Fruit fly (Drosophila melanogaster) whole organism, embryonic: ENCODE measurements around the gene CG13063.

ENCODE experiments used
- Adf1 ChIP-seq: fragments of 200-800 bp; sonication (Bioruptor generic); IDR thresholded peaks from 2 replicates; pipeline ENCODE4 v1.3.6; 2022; ENCODE audit warnings: missing biosample characterization, missing genetic modification characterization
- B-H2 ChIP-seq: fragments of 200-800 bp; sonication (Bioruptor generic); optimal IDR thresholded peaks from 2 replicates; lab custom pipeline; 2018; ENCODE audit warnings: missing biosample characterization, mild to moderate bottlenecking, missing genetic modification characterization
- CG10321 ChIP-seq: fragments of 200-800 bp; sonication (Bioruptor generic); IDR thresholded peaks from 2 replicates; pipeline ENCODE4 v1.3.6; 2022; ENCODE audit warnings: missing biosample characterization, missing genetic modification characterization
- CG13287 ChIP-seq: fragments of 200-800 bp; sonication (Bioruptor generic); IDR thresholded peaks from 2 replicates; pipeline ENCODE4 v1.3.6; 2022; ENCODE audit warnings: missing biosample characterization, missing genetic modification characterization; ENCODE audit not compliant: partially characterized antibody
- CG13296 ChIP-seq: fragments of 200-800 bp; sonication (Bioruptor generic); optimal IDR thresholded peaks from 3 replicates; lab custom pipeline; 2018; ENCODE audit warnings: missing biosample characterization, mild to moderate bottlenecking, missing genetic modification characterization
- CG13424 ChIP-seq: fragments of 200-800 bp; sonication (Bioruptor generic); optimal IDR thresholded peaks from 2 replicates; lab custom pipeline; 2019; ENCODE audit warnings: missing biosample characterization, mild to moderate bottlenecking, missing genetic modification characterization, moderate library complexity
- CG15514 ChIP-seq: fragments of 200-800 bp; sonication (Bioruptor generic); optimal IDR thresholded peaks from 3 replicates; lab custom pipeline; 2017; ENCODE audit warnings: missing biosample characterization, missing genetic modification characterization, mild to moderate bottlenecking, moderate library complexity, missing genetic modification reagents
- CG17361 ChIP-seq: fragments of 200-800 bp; sonication (Bioruptor generic); IDR thresholded peaks from 3 replicates; pipeline ENCODE4 v1.3.6; 2022; ENCODE audit warnings: missing biosample characterization, missing genetic modification characterization
- CG2202 ChIP-seq: fragments of 200-800 bp; sonication (Bioruptor generic); optimal IDR thresholded peaks from 2 replicates; lab custom pipeline; 2018; ENCODE audit warnings: missing biosample characterization, mild to moderate bottlenecking, missing genetic modification characterization
- CG31388 ChIP-seq: fragments of 200-800 bp; sonication (Bioruptor generic); optimal IDR thresholded peaks from 2 replicates; lab custom pipeline; 2016; ENCODE audit warnings: missing biosample characterization, missing genetic modification characterization
- CG33213 ChIP-seq: fragments of 200-800 bp; sonication (Bioruptor generic); optimal IDR thresholded peaks from 3 replicates; lab custom pipeline; 2016; ENCODE audit warnings: missing biosample characterization, missing genetic modification characterization
- CG4360 ChIP-seq: fragments of 200-800 bp; sonication (Bioruptor generic); IDR thresholded peaks from 2 replicates; pipeline ENCODE4 v1.3.6; 2022; ENCODE audit warnings: missing biosample characterization, missing genetic modification characterization
- CG43689 ChIP-seq: fragments of 200-800 bp; sonication (Bioruptor generic); IDR thresholded peaks from 2 replicates; pipeline ENCODE4 v1.3.6; 2022; ENCODE audit warnings: missing biosample characterization, missing genetic modification characterization
- CG4404 ChIP-seq: fragments of 200-800 bp; sonication (Bioruptor generic); IDR thresholded peaks from 2 replicates; pipeline ENCODE4 v1.3.6; 2022; ENCODE audit warnings: missing biosample characterization, missing genetic modification characterization
- CG4617 ChIP-seq: fragments of 200-800 bp; sonication (Bioruptor generic); optimal IDR thresholded peaks from 3 replicates; lab custom pipeline; 2016; ENCODE audit warnings: missing biosample characterization, missing genetic modification characterization, borderline replicate concordance
- CG4854 ChIP-seq: fragments of 200-800 bp; sonication (Bioruptor generic); optimal IDR thresholded peaks from 2 replicates; lab custom pipeline; 2016; ENCODE audit warnings: missing biosample characterization, missing genetic modification characterization, inconsistent platforms
- CG7987 ChIP-seq: fragments of 200-800 bp; sonication (Bioruptor generic); optimal IDR thresholded peaks from 2 replicates; lab custom pipeline; 2018; ENCODE audit warnings: missing biosample characterization, mild to moderate bottlenecking, missing genetic modification characterization, moderate library complexity
- D19B ChIP-seq: fragments of 200-800 bp; sonication (Bioruptor generic); optimal IDR thresholded peaks from 2 replicates; lab custom pipeline; 2017; ENCODE audit warnings: missing biosample characterization, mild to moderate bottlenecking, missing genetic modification characterization
- Drgx ChIP-seq: fragments of 200-800 bp; sonication (Bioruptor generic); IDR thresholded peaks from 2 replicates; pipeline ENCODE4 v1.3.6; 2022; ENCODE audit warnings: missing biosample characterization, missing genetic modification characterization
- Ets97D ChIP-seq: fragments of 200-800 bp; sonication (Bioruptor generic); optimal IDR thresholded peaks from 3 replicates; lab custom pipeline; 2016; ENCODE audit warnings: missing biosample characterization, missing genetic modification characterization
- Fer1 ChIP-seq: fragments of 200-800 bp; sonication (Bioruptor generic); optimal IDR thresholded peaks from 2 replicates; lab custom pipeline; 2017; ENCODE audit warnings: missing biosample characterization, mild to moderate bottlenecking, missing genetic modification characterization
- HLH4C ChIP-seq: fragments of 200-800 bp; sonication (Bioruptor generic); IDR thresholded peaks from 3 replicates; pipeline ENCODE4 v1.3.6; 2022; ENCODE audit warnings: missing biosample characterization, missing genetic modification characterization; ENCODE audit not compliant: partially characterized antibody
- MESR4 ChIP-seq: fragments of 200-800 bp; sonication (Bioruptor generic); optimal IDR thresholded peaks from 2 replicates; lab custom pipeline; 2018; ENCODE audit warnings: missing biosample characterization, mild to moderate bottlenecking, missing genetic modification characterization, moderate library complexity
- Optix ChIP-seq: fragments of 200-800 bp; sonication (Bioruptor generic); IDR thresholded peaks from 3 replicates; pipeline ENCODE4 v1.3.6; 2022; ENCODE audit warnings: missing biosample characterization, missing genetic modification characterization
- Rfx ChIP-seq: fragments of 200-800 bp; sonication (Bioruptor generic); IDR thresholded peaks from 2 replicates; pipeline ENCODE4 v1.3.6; 2022; ENCODE audit warnings: missing biosample characterization, missing genetic modification characterization
- Stat92E ChIP-seq, 3 experiments: fragments of >200 bp in 2 of 3; fragments of 200-800 bp in 1 of 3; sonication (Bioruptor generic) in 1 of 3; optimal IDR thresholded peaks; 2 replicates each; lab custom pipeline; 2017 to 2019; ENCODE audit warnings: missing biosample characterization in 3 of 3, missing genetic modification characterization in 3 of 3, mild to moderate bottlenecking in 1 of 3, moderate library complexity in 1 of 3
- YL-1 ChIP-seq: fragments of 200-800 bp; sonication (Bioruptor generic); optimal IDR thresholded peaks from 3 replicates; lab custom pipeline; 2017; ENCODE audit warnings: missing biosample characterization, mild to moderate bottlenecking, missing genetic modification characterization
- bowl ChIP-seq: fragments of 200-800 bp; sonication (Bioruptor generic); IDR thresholded peaks from 2 replicates; pipeline ENCODE4 v1.3.6; 2022; ENCODE audit warnings: missing biosample characterization, missing genetic modification characterization
- cas ChIP-seq: fragments of 200-800 bp; sonication (Bioruptor generic); IDR thresholded peaks from 2 replicates; pipeline ENCODE4 v1.3.6; 2022; ENCODE audit warnings: missing biosample characterization, missing genetic modification characterization
- chinmo ChIP-seq: fragments of 200-800 bp; sonication (Bioruptor generic); IDR thresholded peaks from 4 replicates; pipeline ENCODE4 v1.3.6; 2022; ENCODE audit warnings: missing biosample characterization, missing genetic modification characterization; ENCODE audit not compliant: partially characterized antibody
- dan ChIP-seq: fragments of 200-800 bp; sonication (Bioruptor generic); IDR thresholded peaks from 2 replicates; pipeline ENCODE4 v1.3.6; 2022; ENCODE audit warnings: missing biosample characterization, missing genetic modification characterization
- disco-r ChIP-seq: fragments of 200-800 bp; sonication (Bioruptor generic); optimal IDR thresholded peaks from 2 replicates; lab custom pipeline; 2016; ENCODE audit warnings: missing biosample characterization, missing genetic modification characterization
- fd3F ChIP-seq: fragments of 200-800 bp; sonication (Bioruptor generic); optimal IDR thresholded peaks from 2 replicates; lab custom pipeline; 2018; ENCODE audit warnings: missing biosample characterization, mild to moderate bottlenecking, missing genetic modification characterization, moderate library complexity
- gcm2 ChIP-seq: fragments of 200-800 bp; sonication (Bioruptor generic); optimal IDR thresholded peaks from 2 replicates; lab custom pipeline; 2016; ENCODE audit warnings: missing biosample characterization, missing genetic modification characterization
- gfzf ChIP-seq: fragments of 200-800 bp; sonication (Bioruptor generic); optimal IDR thresholded peaks from 2 replicates; lab custom pipeline; 2016; ENCODE audit warnings: missing biosample characterization, mild to moderate bottlenecking, missing genetic modification characterization, moderate library complexity
- kah ChIP-seq: fragments of 200-800 bp; sonication (Bioruptor generic); optimal IDR thresholded peaks from 2 replicates; lab custom pipeline; 2018; ENCODE audit warnings: missing biosample characterization, mild to moderate bottlenecking, missing genetic modification characterization
- knrl ChIP-seq: fragments of 200-800 bp; sonication (Bioruptor generic); IDR thresholded peaks from 3 replicates; pipeline ENCODE4 v1.3.6; 2022; ENCODE audit warnings: missing biosample characterization, missing genetic modification characterization; ENCODE audit not compliant: partially characterized antibody
- maf-S ChIP-seq: fragments of 200-800 bp; sonication (Bioruptor generic); optimal IDR thresholded peaks from 2 replicates; lab custom pipeline; 2016; ENCODE audit warnings: missing biosample characterization, missing genetic modification characterization
- otp ChIP-seq: fragments of 200-800 bp; sonication (Bioruptor generic); IDR thresholded peaks from 3 replicates; pipeline ENCODE4, ENCODE4 v1.3.6; 2022; ENCODE audit warnings: missing biosample characterization, missing genetic modification characterization
- pnt ChIP-seq: fragments of 200-800 bp; sonication (Bioruptor generic); optimal IDR thresholded peaks from 3 replicates; lab custom pipeline; 2016; ENCODE audit warnings: missing biosample characterization, missing genetic modification characterization
- pros ChIP-seq: fragments of 200-800 bp; sonication (Bioruptor generic); optimal IDR thresholded peaks from 3 replicates; lab custom pipeline; 2019; ENCODE audit warnings: missing biosample characterization, mild to moderate bottlenecking, missing genetic modification characterization, moderate library complexity
- pzg ChIP-seq: fragments of 200-800 bp; sonication (Bioruptor generic); optimal IDR thresholded peaks from 3 replicates; lab custom pipeline; 2018; ENCODE audit warnings: missing biosample characterization, mild to moderate bottlenecking, missing genetic modification characterization, moderate library complexity
- sens-2 ChIP-seq: fragments of 200-800 bp; sonication (Bioruptor generic); IDR thresholded peaks from 2 replicates; pipeline ENCODE4 v1.3.6; 2022; ENCODE audit warnings: missing biosample characterization, missing genetic modification characterization
- slp2 ChIP-seq: fragments of 200-800 bp; sonication (Bioruptor generic); optimal IDR thresholded peaks from 2 replicates; lab custom pipeline; 2016; ENCODE audit warnings: missing biosample characterization, missing genetic modification characterization
- sr ChIP-seq: fragments of 200-800 bp; sonication (Bioruptor generic); IDR thresholded peaks from 3 replicates; pipeline ENCODE4 v1.3.6; 2022; ENCODE audit warnings: missing biosample characterization, missing genetic modification characterization
- stwl ChIP-seq: fragments of 200-800 bp; sonication (Bioruptor generic); optimal IDR thresholded peaks from 3 replicates; lab custom pipeline; 2018; ENCODE audit warnings: missing biosample characterization, mild to moderate bottlenecking, missing genetic modification characterization, moderate library complexity
- tap ChIP-seq: fragments of 200-800 bp; optimal IDR thresholded peaks from 3 replicates; lab custom pipeline; 2019; ENCODE audit warnings: missing biosample characterization, mild to moderate bottlenecking, missing genetic modification characterization, moderate library complexity
- trem ChIP-seq: fragments of 200-800 bp; optimal IDR thresholded peaks from 3 replicates; lab custom pipeline; 2019; ENCODE audit warnings: missing biosample characterization, mild to moderate bottlenecking, missing genetic modification characterization, moderate library complexity
- trh ChIP-seq: fragments of 200-800 bp; sonication (Bioruptor generic); optimal IDR thresholded peaks from 2 replicates; lab custom pipeline; 2016; ENCODE audit warnings: missing biosample characterization, missing genetic modification characterization
- vfl ChIP-seq: fragments of 200-800 bp; sonication (Bioruptor generic); optimal IDR thresholded peaks from 2 replicates; lab custom pipeline; 2016; ENCODE audit warnings: missing biosample characterization, missing genetic modification characterization
- yki ChIP-seq: fragments of >200 bp; optimal IDR thresholded peaks from 3 replicates; lab custom pipeline; 2018
- z ChIP-seq: fragments of 200-800 bp; sonication (Bioruptor generic); IDR thresholded peaks from 3 replicates; pipeline ENCODE4 v1.3.6; 2022; ENCODE audit warnings: missing biosample characterization, missing genetic modification characterization

The CG13063 gene

dm6 chr3L:16347914-16348313 is 41.5 kb downstream of the CG13063 start, which contains the start of gene mRpS34 (continued):
- TF ChIP-seq kah (GFP tag; lab: Kevin White, UChicago) (no peak), CG15514 (GFP tag; lab: Kevin White, UChicago) (no peak), sens-2 (GFP tag; lab: Robert Waterston, UW) (no peak), pnt (no peak), CG7987 (GFP tag; lab: Kevin White, UChicago) (no peak), CG13424 (tag; lab: Kevin White, UChicago) (no peak), Ets97D (GFP tag; lab: Kevin White, UChicago) (no peak), CG2202 (tag; lab: Kevin White, UChicago) (no peak), CG31388 (GFP tag; lab: Kevin White, UChicago) (no peak), CG4360 (GFP tag; lab: Robert Waterston, UW) (no peak), gcm2 (GFP tag; lab: Kevin White, UChicago) (no peak), HLH4C (GFP tag; lab: Robert Waterston, UW) (no peak), CG17361 (GFP tag; lab: Robert Waterston, UW) (no peak), trh (GFP tag; lab: Kevin White, UChicago) (no peak), Optix (no peak), sr (GFP tag; lab: Robert Waterston, UW) (no peak), otp (GFP tag; lab: Robert Waterston, UW) (no peak), disco-r (GFP tag; lab: Kevin White, UChicago) (no peak), CG33213 (GFP tag; lab: Kevin White, UChicago) (no peak), MESR4 (peak; percentile 81), tap (no peak), pzg (GFP tag; lab: Kevin White, UChicago) (peak; percentile 46), chinmo (GFP tag; lab: Robert Waterston, UW) (0 out of 4 replicates have a peak, but pooled peaks have one; percentile 27), stwl (tag; lab: Kevin White, UChicago) (peak; percentile 55), fd3F (GFP tag; lab: Kevin White, UChicago) (no peak), B-H2 (GFP tag; lab: Kevin White, UChicago) (no peak), Adf1 (GFP tag; lab: Robert Waterston, UW) (no peak), CG13287 (GFP tag; lab: Robert Waterston, UW) (peak; percentile 36), CG4617 (peak; percentile 52), CG43689 (GFP tag; lab: Robert Waterston, UW) (no peak), Stat92E (GFP tag; optimal IDR thresholded peaks at IDR 0.05; lab: Kevin White, UChicago) (no peak), pros (GFP tag; lab: Kevin White, UChicago) (no peak), slp2 (GFP tag; lab: Kevin White, UChicago) (no peak), yki (lab: Kevin White, UChicago) (no peak), CG10321 (no peak), Drgx (GFP tag; lab: Robert Waterston, UW) (no peak), Fer1 (GFP tag; lab: Kevin White, UChicago) (no peak), knrl (GFP tag; lab: Robert Waterston, UW) (no peak), Rfx (GFP tag; lab: Robert Waterston, UW) (no peak), bowl (no peak), CG4404 (GFP tag; lab: Robert Waterston, UW) (no peak), trem (peak; percentile 63), CG13296 (GFP tag; lab: Kevin White, UChicago) (no peak), z (GFP tag; lab: Robert Waterston, UW) (no peak), vfl (no peak), YL-1 (GFP tag; lab: Kevin White, UChicago) (peak; percentile 51), CG4854 (GFP tag; lab: Kevin White, UChicago) (no peak), maf-S (no peak), cas (GFP tag; lab: Robert Waterston, UW) (no peak), D19B (GFP tag; lab: Kevin White, UChicago) (no peak), gfzf (GFP tag; lab: Kevin White, UChicago) (no peak), dan (GFP tag; lab: Robert Waterston, UW) (no peak)
